Worm (Caenorhabditis elegans) whole organism, early embryonic: ENCODE results near the gene Y75B8A.23.

Source experiments
- F13C5.2 ChIP-seq: sonication (generic microtip); optimal IDR thresholded peaks from 2 replicates; lab custom pipeline; 2017; ENCODE audit warnings: mild to moderate bottlenecking, missing genetic modification characterization, inconsistent platforms, missing compliant biosample characterization
- ama-1 ChIP-seq: fragments of 150-350 bp; optimal IDR thresholded peaks from 2 replicates; lab custom pipeline; 2014
- ceh-13 ChIP-seq: fragments of 200-800 bp; sonication (Bioruptor generic); optimal IDR thresholded peaks from 2 replicates; lab custom pipeline; 2018; ENCODE audit warnings: mild to moderate bottlenecking, missing genetic modification characterization, missing compliant biosample characterization
- ets-7 ChIP-seq: sonication (generic microtip); optimal IDR thresholded peaks from 2 replicates; lab custom pipeline; 2016; ENCODE audit warnings: missing genotype, missing genetic modification characterization, missing compliant biosample characterization
- flt-1 ChIP-seq: fragments of 200-800 bp; sonication (Bioruptor generic); IDR thresholded peaks from 2 replicates; pipeline ENCODE4 v1.3.6; 2022; ENCODE audit warnings: missing genetic modification characterization, missing compliant biosample characterization
- hmbx-1 ChIP-seq: sonication (generic microtip); optimal IDR thresholded peaks from 2 replicates; lab custom pipeline; 2016; ENCODE audit warnings: mild to moderate bottlenecking, missing genetic modification characterization, missing compliant biosample characterization
- hmg-4 ChIP-seq: fragments of 200-800 bp; sonication (Bioruptor generic); optimal IDR thresholded peaks from 2 replicates; lab custom pipeline; 2018; ENCODE audit warnings: mild to moderate bottlenecking, missing genetic modification characterization, missing compliant biosample characterization
- hnd-1 ChIP-seq: sonication (generic microtip); optimal IDR thresholded peaks from 2 replicates; lab custom pipeline; 2016; ENCODE audit warnings: missing genetic modification characterization, missing compliant biosample characterization
- scrt-1 ChIP-seq: fragments of 200-800 bp; sonication (Bioruptor generic); IDR thresholded peaks from 2 replicates; pipeline ENCODE4 v1.3.6; 2022; ENCODE audit warnings: missing genetic modification characterization, missing compliant biosample characterization
- sea-1 ChIP-seq: fragments of 200-800 bp; sonication (Bioruptor generic); conservative IDR thresholded peaks from 2 replicates; pipeline ENCODE4 v1.3.6; 2022; ENCODE audit warnings: missing genetic modification characterization, missing compliant biosample characterization
- tbx-11 ChIP-seq: fragments of 200-800 bp; sonication (Bioruptor generic); IDR thresholded peaks from 2 replicates; pipeline ENCODE4 v1.3.6; 2022; ENCODE audit warnings: missing genetic modification characterization, missing compliant biosample characterization
- tbx-37 ChIP-seq: fragments of 200-800 bp; sonication (Bioruptor generic); conservative IDR thresholded peaks from 2 replicates; pipeline ENCODE4 v1.3.6; 2022; ENCODE audit warnings: missing genetic modification reagents, missing genetic modification characterization, missing compliant biosample characterization

DNA sequence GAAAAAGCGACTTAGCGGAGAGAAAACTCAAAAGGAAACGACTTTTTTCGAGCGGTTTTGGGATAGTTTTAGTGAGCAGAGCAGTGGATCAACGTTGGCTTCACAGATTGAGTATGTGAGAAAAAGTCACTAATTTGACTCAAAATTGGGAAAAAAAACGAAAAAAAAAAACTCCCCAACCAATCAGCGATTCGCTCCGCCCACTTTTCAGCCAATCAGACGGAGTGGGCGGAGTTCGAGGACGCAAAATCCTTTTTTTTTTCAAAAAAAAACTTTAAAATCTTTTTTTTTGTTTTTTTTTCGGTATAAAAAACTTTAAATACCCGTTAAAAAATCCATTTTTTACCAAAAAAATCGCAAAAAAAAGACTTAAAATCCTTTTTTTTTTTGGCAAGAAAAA lies 29.6 kb upstream of the Y75B8A.23 start:
- TF ChIP-seq ceh-13 (GFP tag; lab: Kevin White, UChicago) = no peak
- no peak for TF ChIP-seq hmbx-1
- no peak for TF ChIP-seq tbx-37
- no peak for TF ChIP-seq scrt-1
- no peak for TF ChIP-seq flt-1 (GFP tag; lab: Robert Waterston, UW)
- TF ChIP-seq hmg-4 (GFP tag; lab: Kevin White, UChicago) = no peak
- no peak for TF ChIP-seq sea-1 (GFP tag; lab: Robert Waterston, UW)
- TF ChIP-seq ama-1 = no peak
- TF ChIP-seq ets-7 = no peak
- TF ChIP-seq tbx-11 (GFP tag; lab: Robert Waterston, UW) = no peak
- TF ChIP-seq hnd-1 (tag; lab: Kevin White, UChicago) = no peak
- no peak for TF ChIP-seq F13C5.2 (tag; lab: Kevin White, UChicago)
